Fruit fly (Drosophila melanogaster) whole organism, embryonic: Measurements from ENCODE around the gene Acsx4.
A peak's percentile ranks its signal among the peaks of the same experiment; 100 is the strongest.

Experiments
- Asciz ChIP-seq: fragments of 200-800 bp; sonication (Bioruptor generic); optimal IDR thresholded peaks from 2 replicates; lab custom pipeline; 2017; ENCODE audit warnings: missing biosample characterization, mild to moderate bottlenecking, missing genetic modification characterization, missing genetic modification reagents
- Blimp-1 ChIP-seq: fragments of 200-800 bp; sonication (Bioruptor generic); optimal IDR thresholded peaks from 3 replicates; lab custom pipeline; 2018; ENCODE audit warnings: missing biosample characterization, missing genetic modification characterization, mild to moderate bottlenecking, moderate library complexity, missing genetic modification reagents
- C15 ChIP-seq: fragments of 200-800 bp; sonication (Bioruptor generic); IDR thresholded peaks from 3 replicates; pipeline ENCODE4 v1.3.6; 2022; ENCODE audit warnings: missing biosample characterization, missing genetic modification characterization
- CG10431 ChIP-seq: fragments of 200-800 bp; sonication (Bioruptor generic); optimal IDR thresholded peaks from 3 replicates; lab custom pipeline; 2018; ENCODE audit warnings: missing biosample characterization, mild to moderate bottlenecking, missing genetic modification characterization
- CG12219 ChIP-seq: fragments of 200-800 bp; sonication (Bioruptor generic); optimal IDR thresholded peaks from 3 replicates; lab custom pipeline; 2018; ENCODE audit warnings: missing biosample characterization, mild to moderate bottlenecking, missing genetic modification characterization
- CG12942 ChIP-seq: fragments of 200-800 bp; sonication (Bioruptor generic); optimal IDR thresholded peaks from 3 replicates; lab custom pipeline; 2016; ENCODE audit warnings: missing biosample characterization, missing genetic modification characterization
- CG13775 ChIP-seq: fragments of 200-800 bp; sonication (Bioruptor generic); optimal IDR thresholded peaks from 3 replicates; lab custom pipeline; 2017; ENCODE audit warnings: missing biosample characterization, mild to moderate bottlenecking, missing genetic modification characterization
- CG14965 ChIP-seq: fragments of 200-800 bp; sonication (Bioruptor generic); optimal IDR thresholded peaks from 2 replicates; lab custom pipeline; 2016; ENCODE audit warnings: missing biosample characterization, missing genetic modification characterization, borderline replicate concordance
- CG15011 ChIP-seq: fragments of 200-800 bp; sonication (Bioruptor generic); optimal IDR thresholded peaks from 3 replicates; lab custom pipeline; 2018; ENCODE audit warnings: missing biosample characterization, mild to moderate bottlenecking, missing genetic modification characterization
- CG1529 ChIP-seq: fragments of 200-800 bp; sonication (Bioruptor generic); optimal IDR thresholded peaks from 3 replicates; lab custom pipeline; 2018; ENCODE audit warnings: missing biosample characterization, missing genetic modification characterization
- CG15696 ChIP-seq: fragments of 200-800 bp; sonication (Bioruptor generic); optimal IDR thresholded peaks from 2 replicates; lab custom pipeline; 2019; ENCODE audit warnings: missing biosample characterization, mild to moderate bottlenecking, missing genetic modification characterization, moderate library complexity
- CG17328 ChIP-seq: fragments of 200-800 bp; sonication (Bioruptor generic); IDR thresholded peaks from 2 replicates; pipeline ENCODE4 v1.3.6; 2022; ENCODE audit warnings: missing biosample characterization, missing genetic modification characterization
- CG17359 ChIP-seq: fragments of 200-800 bp; sonication (Bioruptor generic); optimal IDR thresholded peaks from 3 replicates; lab custom pipeline; 2018; ENCODE audit warnings: missing biosample characterization, mild to moderate bottlenecking, missing genetic modification characterization, moderate library complexity
- CG2120 ChIP-seq: fragments of 200-800 bp; sonication (Bioruptor generic); optimal IDR thresholded peaks from 3 replicates; lab custom pipeline; 2016; ENCODE audit warnings: missing biosample characterization, missing genetic modification characterization
- CG2875 ChIP-seq: fragments of 200-800 bp; sonication (Bioruptor generic); optimal IDR thresholded peaks from 2 replicates; lab custom pipeline; 2017; ENCODE audit warnings: missing biosample characterization, mild to moderate bottlenecking, missing genetic modification characterization, missing genetic modification reagents
- CG30020 ChIP-seq: fragments of 200-800 bp; optimal IDR thresholded peaks from 2 replicates; lab custom pipeline; 2019; ENCODE audit warnings: missing biosample characterization, mild to moderate bottlenecking, missing genetic modification characterization, moderate library complexity
- CG32772 ChIP-seq: fragments of 200-800 bp; sonication (Bioruptor generic); IDR thresholded peaks from 2 replicates; pipeline ENCODE4 v1.3.6; 2022; ENCODE audit warnings: missing biosample characterization, missing genetic modification characterization
- CG3407 ChIP-seq: fragments of 200-800 bp; sonication (Bioruptor generic); optimal IDR thresholded peaks from 2 replicates; lab custom pipeline; 2018; ENCODE audit warnings: missing biosample characterization, mild to moderate bottlenecking, missing genetic modification characterization
- CG3838 ChIP-seq: fragments of 200-800 bp; sonication (Bioruptor generic); optimal IDR thresholded peaks from 3 replicates; lab custom pipeline; 2016; ENCODE audit warnings: missing biosample characterization, missing genetic modification characterization
- CG4424 ChIP-seq: fragments of 200-800 bp; sonication (Bioruptor generic); optimal IDR thresholded peaks from 3 replicates; lab custom pipeline; 2016; ENCODE audit warnings: missing biosample characterization, missing genetic modification characterization
- CG6254 ChIP-seq: fragments of 200-800 bp; sonication (Bioruptor generic); optimal IDR thresholded peaks from 3 replicates; lab custom pipeline; 2017; ENCODE audit warnings: mild to moderate bottlenecking, missing biosample characterization, missing genetic modification reagents, missing genetic modification characterization
- CG7271 ChIP-seq: fragments of 200-800 bp; sonication (Bioruptor generic); optimal IDR thresholded peaks from 2 replicates; lab custom pipeline; 2018; ENCODE audit warnings: missing biosample characterization, mild to moderate bottlenecking, missing genetic modification characterization, moderate library complexity
- CG8765 ChIP-seq: fragments of 200-800 bp; sonication (Bioruptor generic); IDR thresholded peaks from 2 replicates; pipeline ENCODE4 v1.3.6; 2022; ENCODE audit warnings: missing biosample characterization, missing genetic modification characterization
- CG9817 ChIP-seq: fragments of 200-800 bp; sonication (Bioruptor generic); optimal IDR thresholded peaks from 2 replicates; lab custom pipeline; 2018; ENCODE audit warnings: missing biosample characterization, mild to moderate bottlenecking, missing genetic modification characterization, moderate library complexity
- Dref ChIP-seq: fragments of 200-800 bp; sonication (Bioruptor generic); IDR thresholded peaks from 2 replicates; pipeline ENCODE4 v1.3.6; 2022; ENCODE audit warnings: missing biosample characterization, missing genetic modification characterization
- Ets97D ChIP-seq: fragments of 200-800 bp; sonication (Bioruptor generic); optimal IDR thresholded peaks from 3 replicates; lab custom pipeline; 2016; ENCODE audit warnings: missing biosample characterization, missing genetic modification characterization
- HLH3B ChIP-seq: fragments of 200-800 bp; sonication (Bioruptor generic); IDR thresholded peaks from 2 replicates; pipeline ENCODE4 v1.3.6; 2022; ENCODE audit warnings: missing biosample characterization, missing genetic modification characterization
- Hand ChIP-seq: fragments of 200-800 bp; sonication (Bioruptor generic); optimal IDR thresholded peaks from 2 replicates; lab custom pipeline; 2017; ENCODE audit warnings: mild to moderate bottlenecking, missing biosample characterization, missing genetic modification reagents, missing genetic modification characterization
- Hr78 ChIP-seq, 2 experiments: fragments of 200-800 bp in 1 of 2; fragments of >200 bp in 1 of 2; sonication (Bioruptor generic) in 1 of 2; optimal IDR thresholded peaks; 2 replicates each; lab custom pipeline; 2017 to 2019; ENCODE audit warnings: missing biosample characterization in 2 of 2, missing genetic modification characterization in 2 of 2, mild to moderate bottlenecking in 1 of 2, moderate library complexity in 1 of 2
- Mad ChIP-seq: fragments of 200-800 bp; sonication (Bioruptor generic); optimal IDR thresholded peaks from 2 replicates; lab custom pipeline; 2016; ENCODE audit warnings: missing biosample characterization, missing genetic modification characterization
- Pdp1 ChIP-seq, 2 experiments: fragments of 200-800 bp; sonication (Bioruptor generic); optimal IDR thresholded peaks; 3 replicates each; lab custom pipeline; 2016; ENCODE audit warnings: missing biosample characterization in 2 of 2, missing genetic modification characterization in 2 of 2, mild to moderate bottlenecking in 1 of 2, moderate library complexity in 1 of 2
- Six4 ChIP-seq: fragments of 200-800 bp; sonication (Bioruptor generic); optimal IDR thresholded peaks from 2 replicates; lab custom pipeline; 2016; ENCODE audit warnings: missing biosample characterization, missing genetic modification characterization
- Spps ChIP-seq: fragments of 200-800 bp; sonication (Bioruptor generic); optimal IDR thresholded peaks from 2 replicates; lab custom pipeline; 2018; ENCODE audit warnings: missing biosample characterization, mild to moderate bottlenecking, missing genetic modification characterization
- Vsx1 ChIP-seq: fragments of 200-800 bp; sonication (Bioruptor generic); optimal IDR thresholded peaks from 2 replicates; lab custom pipeline; 2017; ENCODE audit warnings: missing biosample characterization, mild to moderate bottlenecking, missing genetic modification characterization, missing genetic modification reagents
- az2 ChIP-seq: fragments of 200-800 bp; sonication (Bioruptor generic); optimal IDR thresholded peaks from 3 replicates; lab custom pipeline; 2016; ENCODE audit warnings: missing biosample characterization, missing genetic modification characterization
- bab2 ChIP-seq: fragments of 200-800 bp; sonication (Bioruptor generic); optimal IDR thresholded peaks from 2 replicates; lab custom pipeline; 2016; ENCODE audit warnings: missing biosample characterization, missing genetic modification characterization
- bcd ChIP-seq: fragments of 200-800 bp; sonication (Bioruptor generic); optimal IDR thresholded peaks from 2 replicates; lab custom pipeline; 2017; ENCODE audit warnings: missing biosample characterization, mild to moderate bottlenecking, missing genetic modification characterization
- bsh ChIP-seq, 2 experiments: fragments of 200-800 bp; sonication (Bioruptor generic); optimal IDR thresholded peaks; 2 replicates each; lab custom pipeline; 2017 to 2018; ENCODE audit warnings: mild to moderate bottlenecking in 2 of 2, missing biosample characterization in 2 of 2, missing genetic modification characterization in 2 of 2, moderate library complexity in 1 of 2
- cg ChIP-seq: fragments of 200-800 bp; sonication (Bioruptor generic); optimal IDR thresholded peaks from 3 replicates; lab custom pipeline; 2019; ENCODE audit warnings: missing biosample characterization, mild to moderate bottlenecking, missing genetic modification characterization, moderate library complexity
- eve ChIP-seq, 2 experiments: fragments of >200 bp; optimal IDR thresholded peaks; 2 replicates each; lab custom pipeline; 2017; ENCODE audit warnings: missing biosample characterization in 2 of 2, missing genetic modification characterization in 2 of 2
- fu2 ChIP-seq: fragments of 200-800 bp; sonication (Bioruptor generic); optimal IDR thresholded peaks from 2 replicates; lab custom pipeline; 2016; ENCODE audit warnings: missing biosample characterization, missing genetic modification characterization
- gcm2 ChIP-seq: fragments of 200-800 bp; sonication (Bioruptor generic); optimal IDR thresholded peaks from 2 replicates; lab custom pipeline; 2016; ENCODE audit warnings: missing biosample characterization, missing genetic modification characterization
- grau ChIP-seq: fragments of 200-800 bp; optimal IDR thresholded peaks from 3 replicates; lab custom pipeline; 2019; ENCODE audit warnings: missing biosample characterization, mild to moderate bottlenecking, missing genetic modification characterization, moderate library complexity
- gt ChIP-seq: fragments of 200-800 bp; sonication (Bioruptor generic); IDR thresholded peaks from 2 replicates; pipeline ENCODE4 v1.3.6; 2022; ENCODE audit warnings: missing biosample characterization, missing genetic modification characterization
- psq ChIP-seq: fragments of 200-800 bp; sonication (Bioruptor generic); optimal IDR thresholded peaks from 2 replicates; lab custom pipeline; 2017; ENCODE audit warnings: missing biosample characterization, missing genetic modification characterization
- sc ChIP-seq, 3 experiments: fragments of >200 bp in 2 of 3; fragments of 200-800 bp in 1 of 3; sonication (Bioruptor generic) in 1 of 3; optimal IDR thresholded peaks; 2 replicates in 2 of 3; 3 replicates in 1 of 3; lab custom pipeline; 2017; ENCODE audit warnings: mild to moderate bottlenecking in 1 of 3, missing biosample characterization in 1 of 3, missing genetic modification characterization in 1 of 3, missing genetic modification reagents in 1 of 3
- sim ChIP-seq: fragments of 200-800 bp; sonication (Bioruptor generic); IDR thresholded peaks from 2 replicates; pipeline ENCODE4 v1.3.6; 2022; ENCODE audit warnings: missing biosample characterization, missing genetic modification characterization
- slou ChIP-seq: fragments of 200-800 bp; sonication (Bioruptor generic); optimal IDR thresholded peaks from 3 replicates; lab custom pipeline; 2016; ENCODE audit warnings: missing biosample characterization, missing genetic modification characterization
- tna ChIP-seq: fragments of 200-800 bp; sonication (Bioruptor generic); IDR thresholded peaks from 2 replicates; pipeline ENCODE4 v1.3.6; 2022; ENCODE audit warnings: missing biosample characterization, missing genetic modification characterization; ENCODE audit not compliant: partially characterized antibody
- unc-4 ChIP-seq: fragments of 200-800 bp; sonication (Bioruptor generic); IDR thresholded peaks from 2 replicates; pipeline ENCODE4 v1.3.6; 2022; ENCODE audit warnings: missing biosample characterization, missing genetic modification characterization; ENCODE audit not compliant: partially characterized antibody

The Acsx4 gene

DNA sequence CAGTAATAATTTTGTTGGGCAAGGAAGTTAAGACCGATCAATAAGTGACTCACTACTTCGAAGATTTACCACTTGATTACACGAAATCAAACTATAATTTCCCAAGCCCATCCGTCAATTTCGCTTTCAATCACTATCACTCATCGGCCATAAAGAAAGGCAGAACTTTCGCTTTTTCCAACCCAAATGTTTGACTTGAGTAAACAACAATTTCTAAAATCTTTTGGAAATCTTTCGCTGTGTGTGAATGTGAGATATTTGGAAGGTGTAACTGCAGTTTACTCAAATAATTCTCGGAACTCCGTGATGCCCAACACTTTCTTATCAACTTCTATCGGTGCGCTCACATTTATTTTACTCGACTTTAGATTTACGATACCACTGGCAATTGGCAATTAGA, 38.8 kb downstream of the Acsx4 start (continued):
- TF ChIP-seq Blimp-1 (GFP tag; lab: Kevin White, UChicago) (peak; percentile 98), gt (GFP tag; lab: Robert Waterston, UW) (no peak), CG2875 (peak; percentile 9), cg (GFP tag; lab: Kevin White, UChicago) (no peak), CG10431 (GFP tag; lab: Kevin White, UChicago) (peak; percentile 2), unc-4 (GFP tag; lab: Robert Waterston, UW) (no peak), gcm2 (no peak), Pdp1 (GFP tag; optimal IDR thresholded peaks at IDR 0.05; lab: Kevin White, UChicago) (no peak), HLH3B (GFP tag; lab: Robert Waterston, UW) (no peak), CG12219 (GFP tag; lab: Kevin White, UChicago) (peak; percentile 26), CG15696 (tag; lab: Kevin White, UChicago) (no peak), az2 (GFP tag; lab: Kevin White, UChicago) (no peak), CG13775 (GFP tag; lab: Kevin White, UChicago) (no peak), fu2 (GFP tag; lab: Kevin White, UChicago) (no peak), CG17328 (GFP tag; lab: Robert Waterston, UW) (no peak), CG30020 (tag; lab: Kevin White, UChicago) (no peak), psq (GFP tag; lab: Kevin White, UChicago) (no peak), sc (optimal IDR thresholded peaks at IDR 0.05; lab: Kevin White, UChicago) (no peak), sc (GFP tag; optimal IDR thresholded peaks at IDR 0.05; lab: Kevin White, UChicago) (peak; percentile 7), CG12942 (GFP tag; lab: Kevin White, UChicago) (no peak), CG17359 (tag; lab: Kevin White, UChicago) (peak; percentile 0), slou (GFP tag; lab: Kevin White, UChicago) (no peak), Ets97D (GFP tag; lab: Kevin White, UChicago) (no peak), Mad (no peak), CG9817 (tag; lab: Kevin White, UChicago) (no peak), grau (tag; lab: Kevin White, UChicago) (no peak), CG2120 (no peak), CG3838 (no peak), sim (GFP tag; lab: Robert Waterston, UW) (no peak), eve (GFP tag; optimal IDR thresholded peaks at IDR 0.05; lab: Kevin White, UChicago) (no peak), Vsx1 (GFP tag; lab: Kevin White, UChicago) (no peak), C15 (GFP tag; lab: Robert Waterston, UW) (no peak), CG7271 (tag; lab: Kevin White, UChicago) (peak; percentile 9), CG1529 (GFP tag; lab: Kevin White, UChicago) (no peak), CG3407 (peak; percentile 19), CG6254 (GFP tag; lab: Kevin White, UChicago) (peak; percentile 1), bsh (GFP tag; optimal IDR thresholded peaks at IDR 0.05; lab: Kevin White, UChicago) (peak in 1 of 2 experiments; percentile 45), Asciz (GFP tag; lab: Kevin White, UChicago) (no peak), CG32772 (GFP tag; lab: Robert Waterston, UW) (no peak), Six4 (GFP tag; lab: Kevin White, UChicago) (no peak), Dref (GFP tag; lab: Robert Waterston, UW) (no peak), bcd (GFP tag; lab: Kevin White, UChicago) (no peak), Hand (no peak), Spps (peak; percentile 37), CG15011 (GFP tag; lab: Kevin White, UChicago) (no peak), Hr78 (GFP tag; optimal IDR thresholded peaks at IDR 0.05; lab: Kevin White, UChicago) (no peak), bab2 (GFP tag; lab: Kevin White, UChicago) (no peak), tna (GFP tag; lab: Robert Waterston, UW) (no peak), CG4424 (GFP tag; lab: Kevin White, UChicago) (no peak), CG14965 (no peak), CG8765 (GFP tag; lab: Robert Waterston, UW) (no peak)
